Worm (Caenorhabditis elegans) whole organism, L4 larva: Measurements from ENCODE around the gene F10E7.6.

ENCODE experiments used
- D1046.2 ChIP-seq: fragments of 200-800 bp; sonication (Bioruptor generic); IDR thresholded peaks from 2 replicates; pipeline ENCODE4 v1.3.6; 2022; ENCODE audit warnings: missing genetic modification characterization, missing compliant biosample characterization
- T20F7.1 ChIP-seq: fragments of 200-800 bp; sonication (Bioruptor generic); optimal IDR thresholded peaks from 2 replicates; lab custom pipeline; 2018; ENCODE audit warnings: mild to moderate bottlenecking, missing genetic modification characterization, missing compliant biosample characterization
- T26A8.4 ChIP-seq: fragments of 200-800 bp; sonication (Bioruptor generic); IDR thresholded peaks from 2 replicates; pipeline ENCODE4 v1.3.6; 2022; ENCODE audit warnings: missing genetic modification characterization, missing compliant biosample characterization
- Y5F2A.4 ChIP-seq: fragments of 200-800 bp; sonication (Bioruptor generic); optimal IDR thresholded peaks from 2 replicates; lab custom pipeline; 2018; ENCODE audit warnings: mild to moderate bottlenecking, missing genetic modification characterization, missing compliant biosample characterization
- aha-1 ChIP-seq: fragments of 150-350 bp; peaks from one replicate; lab custom pipeline; 2014; ENCODE audit warnings: missing biosample characterization, missing genetic modification characterization
- aly-2 ChIP-seq: sonication (generic microtip); optimal IDR thresholded peaks from 2 replicates; lab custom pipeline; 2018; ENCODE audit warnings: missing biosample characterization, missing genetic modification characterization
- ama-1 ChIP-seq: fragments of 150-350 bp; optimal IDR thresholded peaks from 2 replicates; lab custom pipeline; 2014; ENCODE audit warnings: inconsistent platforms, mixed read lengths
- arid-1 ChIP-seq: fragments of 200-800 bp; sonication (Bioruptor generic); conservative IDR thresholded peaks from 2 replicates; pipeline ENCODE4 v1.3.6; 2022; ENCODE audit warnings: missing genetic modification reagents, missing genetic modification characterization, missing compliant biosample characterization
- ceh-20 ChIP-seq: fragments of 200-800 bp; sonication (Bioruptor generic); IDR thresholded peaks from 2 replicates; pipeline ENCODE4 v1.3.6; 2022; ENCODE audit warnings: missing genetic modification reagents, missing genetic modification characterization, missing compliant biosample characterization
- ceh-44 ChIP-seq: fragments of 200-800 bp; sonication (Bioruptor generic); IDR thresholded peaks from 2 replicates; pipeline ENCODE4 v1.3.6; 2022; ENCODE audit warnings: missing genetic modification reagents, missing genetic modification characterization, missing compliant biosample characterization
- ces-1 ChIP-seq: fragments of 150-350 bp; sonication (generic microtip); optimal IDR thresholded peaks from 4 replicates; lab custom pipeline; 2014; ENCODE audit warnings: missing biosample characterization, missing genetic modification reagents, missing genetic modification characterization
- cey-2 ChIP-seq: sonication (generic microtip); optimal IDR thresholded peaks from 3 replicates; lab custom pipeline; 2017; ENCODE audit warnings: missing genetic modification characterization, mild to moderate bottlenecking, missing compliant biosample characterization, antibody characterized with exemption, borderline replicate concordance; ENCODE audit not compliant: insufficient read depth
- ctbp-1 ChIP-seq: fragments of 200-800 bp; sonication (Bioruptor generic); IDR thresholded peaks from 2 replicates; pipeline ENCODE4 v1.3.6; 2022; ENCODE audit warnings: missing genetic modification reagents, missing genetic modification characterization, missing compliant biosample characterization
- dmd-8 ChIP-seq: fragments of 200-800 bp; sonication (Bioruptor generic); IDR thresholded peaks from 2 replicates; pipeline ENCODE4 v1.3.6; 2022; ENCODE audit warnings: missing genetic modification characterization, missing compliant biosample characterization
- dmd-9 ChIP-seq: fragments of 200-800 bp; sonication (Bioruptor generic); IDR thresholded peaks from 2 replicates; pipeline ENCODE4 v1.3.6; 2022; ENCODE audit warnings: missing genetic modification reagents, missing genetic modification characterization, missing compliant biosample characterization
- egl-43 ChIP-seq: fragments of 200-800 bp; sonication (Bioruptor generic); IDR thresholded peaks from 2 replicates; pipeline ENCODE4 v1.3.6; 2022; ENCODE audit warnings: missing genetic modification reagents, missing genetic modification characterization, missing compliant biosample characterization
- fos-1 ChIP-seq: fragments of 150-350 bp; optimal IDR thresholded peaks from 2 replicates; lab custom pipeline; 2014; ENCODE audit warnings: missing biosample characterization, missing genetic modification characterization
- gei-8 ChIP-seq: fragments of 200-800 bp; sonication (Bioruptor generic); optimal IDR thresholded peaks from 2 replicates; lab custom pipeline; 2018; ENCODE audit warnings: mild to moderate bottlenecking, missing genetic modification characterization, missing compliant biosample characterization
- hlh-11 ChIP-seq: fragments of 200-800 bp; sonication (Bioruptor generic); optimal IDR thresholded peaks from 2 replicates; lab custom pipeline; 2018; ENCODE audit warnings: mild to moderate bottlenecking, missing genetic modification characterization, missing compliant biosample characterization
- hlh-30 ChIP-seq: sonication (generic microtip); optimal IDR thresholded peaks from 2 replicates; lab custom pipeline; 2017; ENCODE audit warnings: antibody characterized with exemption, mild to moderate bottlenecking, missing genetic modification characterization, missing compliant biosample characterization; ENCODE audit not compliant: insufficient read depth
- hmg-1.1 ChIP-seq: fragments of 200-800 bp; sonication (Bioruptor generic); IDR thresholded peaks from 2 replicates; pipeline ENCODE4 v1.3.6; 2022; ENCODE audit warnings: missing genetic modification reagents, missing genetic modification characterization, missing compliant biosample characterization
- jun-1 ChIP-seq: fragments of 150-350 bp; optimal IDR thresholded peaks from 2 replicates; lab custom pipeline; 2014; ENCODE audit warnings: missing biosample characterization, missing genetic modification reagents, missing genetic modification characterization
- lin-29 ChIP-seq: fragments of 200-800 bp; sonication (Bioruptor generic); IDR thresholded peaks from 2 replicates; pipeline ENCODE4 v1.3.6; 2022; ENCODE audit warnings: missing genetic modification reagents, missing genetic modification characterization, missing compliant biosample characterization
- lin-38 ChIP-seq: fragments of 200-800 bp; sonication (Bioruptor generic); IDR thresholded peaks from 2 replicates; pipeline ENCODE4 v1.3.6; 2022; ENCODE audit warnings: missing genetic modification reagents, missing genetic modification characterization, missing compliant biosample characterization
- lin-39 ChIP-seq: fragments of 150-350 bp; optimal IDR thresholded peaks from 2 replicates; lab custom pipeline; 2014; ENCODE audit warnings: missing biosample characterization, missing genetic modification reagents, missing genetic modification characterization
- lsy-2 ChIP-seq, 2 experiments: fragments of 150-350 bp in 1 of 2; sonication (generic microtip) in 1 of 2; optimal IDR thresholded peaks; 2 replicates each; lab custom pipeline; 2014 to 2017; ENCODE audit warnings: missing biosample characterization in 2 of 2, missing genetic modification characterization in 2 of 2
- madf-5 ChIP-seq, 2 experiments: fragments of 200-800 bp; sonication (Bioruptor generic); IDR thresholded peaks; 2 replicates each; pipeline ENCODE4 v1.3.6; 2022; ENCODE audit warnings: missing compliant biosample characterization in 2 of 2, missing genetic modification characterization in 2 of 2
- madf-9 ChIP-seq: fragments of 200-800 bp; sonication (Bioruptor generic); conservative IDR thresholded peaks from 2 replicates; pipeline ENCODE4 v1.3.6; 2022; ENCODE audit warnings: missing genetic modification reagents, missing genetic modification characterization, missing compliant biosample characterization
- mdt-29 ChIP-seq: fragments of 200-800 bp; sonication (Bioruptor generic); IDR thresholded peaks from 2 replicates; pipeline ENCODE4 v1.3.6; 2022; ENCODE audit warnings: missing genetic modification reagents, missing genetic modification characterization, missing compliant biosample characterization
- mep-1 ChIP-seq: fragments of 150-350 bp; sonication (generic microtip); optimal IDR thresholded peaks from 3 replicates; lab custom pipeline; 2014; ENCODE audit warnings: missing biosample characterization, missing genetic modification characterization
- nhr-237 ChIP-seq: sonication (generic microtip); optimal IDR thresholded peaks from 2 replicates; lab custom pipeline; 2017; ENCODE audit warnings: missing biosample characterization, missing genetic modification characterization
- nhr-28 ChIP-seq: fragments of 150-350 bp; optimal IDR thresholded peaks from 2 replicates; lab custom pipeline; 2014; ENCODE audit warnings: missing biosample characterization, missing genetic modification characterization
- nhr-77 ChIP-seq: fragments of 150-350 bp; optimal IDR thresholded peaks from 2 replicates; lab custom pipeline; 2014; ENCODE audit warnings: missing biosample characterization, missing genetic modification characterization
- pha-4 ChIP-seq, 2 experiments: fragments of 150-350 bp in 1 of 2; fragments of 200-800 bp in 1 of 2; sonication (Bioruptor generic) in 1 of 2; IDR thresholded peaks in 1 of 2; optimal IDR thresholded peaks in 1 of 2; 2 replicates each; pipeline versions ENCODE4 v1.3.6 to Lab custom; 2014 to 2022; ENCODE audit warnings: missing genetic modification characterization in 2 of 2, missing genetic modification reagents in 2 of 2, missing biosample characterization in 1 of 2, missing compliant biosample characterization in 1 of 2
- php-3 ChIP-seq: fragments of 200-800 bp; sonication (Bioruptor generic); IDR thresholded peaks from 2 replicates; pipeline ENCODE4 v1.3.6; 2022; ENCODE audit warnings: missing genetic modification reagents, missing genetic modification characterization, missing compliant biosample characterization
- sdz-12 ChIP-seq: fragments of 200-800 bp; sonication (Bioruptor generic); optimal IDR thresholded peaks from 2 replicates; lab custom pipeline; 2018; ENCODE audit warnings: mild to moderate bottlenecking, missing genetic modification characterization, missing compliant biosample characterization
- set-16 ChIP-seq: fragments of 200-800 bp; sonication (Bioruptor generic); IDR thresholded peaks from 2 replicates; pipeline ENCODE4 v1.3.6; 2022; ENCODE audit warnings: missing genetic modification reagents, missing genetic modification characterization, missing compliant biosample characterization
- snpc-4 ChIP-seq: fragments of 150-350 bp; optimal IDR thresholded peaks from 2 replicates; lab custom pipeline; 2014; ENCODE audit warnings: missing biosample characterization, missing genetic modification characterization
- unc-130 ChIP-seq: sonication (generic microtip); optimal IDR thresholded peaks from 2 replicates; lab custom pipeline; 2016; ENCODE audit warnings: missing genetic modification reagents, missing genetic modification characterization, missing compliant biosample characterization
- unc-39 ChIP-seq: sonication (generic microtip); optimal IDR thresholded peaks from 2 replicates; lab custom pipeline; 2017; ENCODE audit warnings: missing biosample characterization, missing genetic modification characterization
- vab-7 ChIP-seq: fragments of 200-800 bp; sonication (Bioruptor generic); IDR thresholded peaks from 2 replicates; pipeline ENCODE4 v1.3.6; 2022; ENCODE audit warnings: missing genetic modification reagents, missing genetic modification characterization, missing compliant biosample characterization
- zfp-3 ChIP-seq: fragments of 200-800 bp; sonication (Bioruptor generic); conservative IDR thresholded peaks from 2 replicates; pipeline ENCODE4 v1.3.6; 2022; ENCODE audit warnings: missing genetic modification reagents, missing genetic modification characterization, missing compliant biosample characterization
- zip-11 ChIP-seq: fragments of 200-800 bp; sonication (Bioruptor generic); IDR thresholded peaks from 2 replicates; pipeline ENCODE4 v1.3.6; 2022; ENCODE audit warnings: missing genetic modification characterization, missing compliant biosample characterization
- zip-2 ChIP-seq: fragments of 150-350 bp; optimal IDR thresholded peaks from 2 replicates; lab custom pipeline; 2014; ENCODE audit warnings: missing biosample characterization, missing genetic modification characterization

F10E7.6 gene

DNA sequence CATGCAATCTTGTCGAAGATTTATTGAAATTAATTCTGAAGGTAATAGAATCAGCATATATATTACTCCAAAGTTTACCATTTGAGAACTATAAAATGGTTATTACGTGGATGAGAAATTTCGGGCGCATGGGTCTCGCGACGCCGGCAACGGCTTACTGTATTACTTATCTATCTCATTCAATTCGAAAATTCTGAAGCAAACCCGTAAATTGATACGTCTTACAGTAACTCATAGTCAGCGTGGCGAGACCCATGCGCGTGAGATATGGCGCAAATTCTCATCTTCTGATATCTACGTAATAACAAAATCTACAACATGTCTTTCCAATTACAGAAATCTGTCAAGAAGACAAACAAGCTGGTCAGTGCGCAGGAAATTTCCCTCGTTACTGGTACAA lies 6.6 kb downstream of the F10E7.6 start:
- peak; percentile 93 for TF ChIP-seq aha-1 (tag; lab: Kevin White, UChicago)
- TF ChIP-seq D1046.2 (GFP tag; lab: Robert Waterston, UW) = no peak
- TF ChIP-seq, all 104 proteins: peak for 1

DNA sequence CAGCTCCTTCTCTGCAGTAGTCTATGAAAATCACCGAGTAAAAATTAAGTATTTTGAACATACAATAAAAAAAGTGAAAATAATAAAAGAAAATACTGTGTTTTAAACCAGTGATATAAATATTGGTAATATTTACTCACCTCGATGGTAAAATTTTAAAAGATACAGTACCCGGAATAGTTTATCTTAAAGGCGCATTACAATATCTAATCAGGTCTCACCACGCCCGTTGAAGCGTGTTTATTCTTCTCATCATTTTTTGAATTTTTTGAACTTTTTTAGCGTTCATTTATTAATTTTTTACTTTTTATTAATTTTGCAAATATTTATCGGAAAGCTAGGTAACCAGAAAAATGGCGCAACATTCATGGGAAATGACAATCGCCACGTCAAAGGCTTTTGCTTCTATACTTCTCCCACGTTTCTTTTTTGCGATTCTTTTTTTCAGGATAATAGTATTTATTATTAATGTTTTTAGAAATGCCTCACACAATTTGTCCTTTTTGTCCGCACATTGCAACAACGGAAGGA lies 8.9 kb downstream of the F10E7.6 start, which contains the start of gene F10E7.2:
F10E7.2 (plus strand) TSS at position 481 of the 531 bp plus-strand sequence.
- TF ChIP-seq zip-11 (GFP tag; lab: Robert Waterston, UW) (no peak), zip-2 (tag; lab: Kevin White, UChicago) (no peak), unc-130 (GFP tag; lab: Kevin White, UChicago) (peak; percentile 32)

DNA sequence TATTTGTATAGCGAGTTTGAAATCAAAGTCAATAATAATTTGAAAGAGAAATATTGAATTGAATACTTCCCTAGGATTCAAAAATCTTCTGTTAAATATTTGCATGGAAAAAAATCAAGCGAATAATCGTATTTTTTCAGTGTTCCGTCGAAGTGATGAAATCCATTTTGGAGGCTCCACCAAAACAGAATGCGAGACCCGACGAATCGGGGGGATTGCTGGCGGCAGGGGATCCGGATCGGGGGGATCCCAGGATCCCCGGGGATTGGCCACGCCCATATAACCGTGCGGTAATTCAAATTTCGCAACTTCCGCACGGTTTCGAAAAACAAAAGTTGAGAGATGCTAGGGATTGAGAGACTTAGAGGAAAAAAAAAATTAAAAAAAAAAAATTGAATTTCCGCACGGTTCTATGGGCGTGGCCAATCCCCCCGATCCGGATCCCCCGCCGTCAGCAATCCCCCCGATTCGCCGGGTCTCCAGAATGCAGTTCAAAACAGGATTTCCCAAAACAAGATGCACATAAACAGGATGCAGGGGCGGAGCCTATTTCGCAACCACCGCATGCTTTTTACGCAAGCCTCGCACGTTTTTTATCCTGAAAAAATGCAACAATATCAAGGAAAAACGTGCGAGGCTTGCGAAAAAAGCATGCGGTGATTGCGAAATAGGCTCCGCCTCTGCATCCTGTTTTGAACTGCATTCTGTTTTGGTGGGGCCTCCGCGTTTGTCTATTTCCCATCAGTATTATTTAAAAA lies 10.0 kb downstream of the F10E7.6 start, which contains the start of gene F10E7.11:
F10E7.11 (minus strand) TSS at position 232 of the 758 bp plus-strand sequence.
- TF ChIP-seq fos-1 (tag; lab: Kevin White, UChicago) (no peak), lsy-2 (tag; optimal IDR thresholded peaks at IDR 0.05; lab: Kevin White, UChicago) (peak in 1 of 2 experiments; percentile 57), set-16 (GFP tag; lab: Robert Waterston, UW) (peak; percentile 71), vab-7 (peak; percentile 56; the same call in 1 of the 2 replicates), lin-39 (tag; lab: Kevin White, UChicago) (no peak), dmd-8 (GFP tag; lab: Robert Waterston, UW) (0 out of 2 replicates have a peak, but pooled peaks have one; percentile 23), nhr-77 (tag; lab: Kevin White, UChicago) (no peak), hlh-11 (tag; lab: Kevin White, UChicago) (no peak), zip-11 (GFP tag; lab: Robert Waterston, UW) (no peak), ama-1 (lab: Kevin White, UChicago) (no peak), pha-4 (GFP tag; IDR thresholded peaks at IDR 0.05; lab: Robert Waterston, UW) (peak; percentile 40; the same call in 1 of the 2 replicates), pha-4 (tag; optimal IDR thresholded peaks at IDR 0.05; lab: Kevin White, UChicago) (no peak), nhr-237 (tag; lab: Kevin White, UChicago) (no peak), madf-9 (no peak), zfp-3 (GFP tag; lab: Robert Waterston, UW) (no peak), madf-5 (GFP tag; IDR thresholded peaks at IDR 0.05; lab: Robert Waterston, UW) (no peak), hmg-1.1 (GFP tag; lab: Robert Waterston, UW) (peak; percentile 76), T20F7.1 (GFP tag; lab: Kevin White, UChicago) (no peak), sdz-12 (GFP tag; lab: Kevin White, UChicago) (no peak), php-3 (GFP tag; lab: Robert Waterston, UW) (no peak), T26A8.4 (peak; percentile 62), jun-1 (tag; lab: Kevin White, UChicago) (no peak), aly-2 (tag; lab: Kevin White, UChicago) (no peak), cey-2 (tag; lab: Kevin White, UChicago) (no peak), hlh-30 (tag; lab: Kevin White, UChicago) (no peak), ceh-20 (GFP tag; lab: Robert Waterston, UW) (no peak), ces-1 (no peak), unc-39 (no peak), ctbp-1 (GFP tag; lab: Robert Waterston, UW) (peak; percentile 48; the same call in 1 of the 2 replicates), snpc-4 (no peak), lin-29 (GFP tag; lab: Robert Waterston, UW) (no peak), dmd-9 (GFP tag; lab: Robert Waterston, UW) (no peak), lin-38 (GFP tag; lab: Robert Waterston, UW) (peak; percentile 75), ceh-44 (no peak), mep-1 (tag; lab: Kevin White, UChicago) (no peak), egl-43 (GFP tag; lab: Robert Waterston, UW) (0 out of 2 replicates have a peak, but pooled peaks have one; percentile 8), Y5F2A.4 (no peak), nhr-28 (tag; lab: Kevin White, UChicago) (no peak), mdt-29 (GFP tag; lab: Robert Waterston, UW) (0 out of 2 replicates have a peak, but pooled peaks have one; percentile 14), gei-8 (GFP tag; lab: Kevin White, UChicago) (no peak), arid-1 (GFP tag; lab: Robert Waterston, UW) (peak; percentile 74; the same call in 1 of the 2 replicates), aha-1 (tag; lab: Kevin White, UChicago) (peak; percentile 5)
